Worm (Caenorhabditis elegans) whole organism, L4 larva: ENCODE results near the gene sru-11.

Experiments used
- nhr-11 ChIP-seq: fragments of 150-350 bp; optimal IDR thresholded peaks from 2 replicates; lab custom pipeline; 2014; ENCODE audit warnings: missing biosample characterization, missing genetic modification characterization
- nhr-25 ChIP-seq: sonication (generic microtip); optimal IDR thresholded peaks from 2 replicates; lab custom pipeline; 2017; ENCODE audit warnings: missing genetic modification characterization, mild to moderate bottlenecking, missing compliant biosample characterization, antibody characterized with exemption, moderate library complexity, borderline replicate concordance; ENCODE audit not compliant: insufficient read depth
- unc-39 ChIP-seq: sonication (generic microtip); optimal IDR thresholded peaks from 2 replicates; lab custom pipeline; 2017; ENCODE audit warnings: missing biosample characterization, missing genetic modification characterization

DNA sequence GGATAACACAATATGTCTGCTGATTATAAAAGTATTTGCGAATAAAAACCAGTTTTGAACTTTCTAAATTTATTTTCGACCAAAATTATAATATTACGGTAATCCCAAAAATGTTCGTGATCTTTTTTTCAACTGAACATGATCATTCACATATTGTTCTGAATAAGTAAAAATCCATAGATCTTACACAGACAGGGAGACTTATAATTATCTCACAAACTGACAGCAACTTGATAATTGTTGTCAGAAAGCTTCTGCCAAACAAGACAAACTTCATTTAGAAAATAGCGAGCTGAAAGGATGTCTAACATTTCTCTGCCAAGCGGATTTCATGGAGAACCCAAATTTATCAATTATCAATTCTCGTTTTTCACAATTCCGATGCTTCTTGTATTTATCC lies 41.7 kb downstream of the sru-11 start, which contains the start of gene sru-21:
- TF ChIP-seq unc-39 (tag; lab: Kevin White, UChicago) (no peak), nhr-25 (no peak), nhr-11 (tag; lab: Kevin White, UChicago) (no peak)
